Fruit fly (Drosophila melanogaster): ENCODE measurements around the gene Npc2f.

dm6 chr3R:24116972-24117371 is 20.7 kb upstream of the Npc2f start:
- no peak for TF ChIP-seq EcR (GFP tag; optimal IDR thresholded peaks at IDR 0.05)
- TF ChIP-seq pan (optimal IDR thresholded peaks at IDR 0.05) = no peak
- TF ChIP-seq CG8478 (optimal IDR thresholded peaks at IDR 0.05) = no peak
- no peak for TF ChIP-seq psq (optimal IDR thresholded peaks at IDR 0.05)
- no peak for TF ChIP-seq Dll (optimal IDR thresholded peaks at IDR 0.05)

All from whole organism.